Worm (Caenorhabditis elegans) whole organism, mixed stage, embryonic: ENCODE measurements around the gene M04D8.7.

Source experiments
- blmp-1 ChIP-seq: fragments of 150-350 bp; optimal IDR thresholded peaks from 2 replicates; lab custom pipeline; 2014; ENCODE audit warnings: missing biosample characterization, missing genetic modification characterization
- elt-1 ChIP-seq: sonication (generic microtip); optimal IDR thresholded peaks from 2 replicates; lab custom pipeline; 2017; ENCODE audit warnings: missing genetic modification characterization, mild to moderate bottlenecking, missing compliant biosample characterization, antibody characterized with exemption, moderate library complexity, borderline replicate concordance; ENCODE audit not compliant: insufficient read depth
- mab-5 ChIP-seq: fragments of 150-350 bp; optimal IDR thresholded peaks from 2 replicates; lab custom pipeline; 2014; ENCODE audit warnings: missing biosample characterization, missing genetic modification characterization
- nhr-76 ChIP-seq: sonication (generic microtip); optimal IDR thresholded peaks from 2 replicates; lab custom pipeline; 2017; ENCODE audit warnings: missing biosample characterization, missing genetic modification characterization
- pha-4 ChIP-seq: fragments of 150-350 bp; optimal IDR thresholded peaks from 2 replicates; lab custom pipeline; 2018; ENCODE audit warnings: missing biosample characterization, missing genetic modification reagents, missing genetic modification characterization
- snpc-4 ChIP-seq: fragments of 150-350 bp; optimal IDR thresholded peaks from 2 replicates; lab custom pipeline; 2014; ENCODE audit warnings: missing biosample characterization, missing genetic modification characterization
- sptf-1 ChIP-seq: sonication (generic microtip); optimal IDR thresholded peaks from 2 replicates; lab custom pipeline; 2017; ENCODE audit warnings: mild to moderate bottlenecking, missing genetic modification characterization, moderate library complexity, missing compliant biosample characterization
- unc-62 ChIP-seq: fragments of 150-350 bp; optimal IDR thresholded peaks from 2 replicates; lab custom pipeline; 2014; ENCODE audit warnings: missing biosample characterization, missing genetic modification reagents, missing genetic modification characterization
- ztf-11 ChIP-seq: fragments of 150-350 bp; optimal IDR thresholded peaks from 2 replicates; lab custom pipeline; 2014; ENCODE audit warnings: missing biosample characterization, missing genetic modification characterization

DNA sequence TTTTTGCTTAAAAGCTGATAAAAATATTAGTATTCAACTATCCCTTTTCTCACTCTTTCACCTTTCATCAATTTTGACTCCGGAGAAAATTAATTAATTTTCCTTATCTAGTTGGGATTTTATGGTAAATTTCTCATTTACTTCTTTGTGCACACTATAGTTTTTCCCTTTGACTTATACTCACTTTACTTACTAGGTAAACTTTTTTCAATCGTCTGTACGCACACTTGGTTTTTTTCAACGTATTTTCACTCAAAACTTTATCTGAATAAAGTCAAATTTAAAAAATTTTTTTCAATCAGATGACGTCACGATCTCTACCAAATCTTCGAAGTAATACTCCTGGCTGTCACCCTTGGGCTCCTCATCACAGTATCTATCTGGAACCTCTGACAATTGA is 25.1 kb upstream of the M04D8.7 start, which contains the start of gene C05B5.16:
- no peak for TF ChIP-seq elt-1
- TF ChIP-seq nhr-76 (tag; lab: Kevin White, UChicago): no peak
- no peak for TF ChIP-seq ztf-11 (tag; lab: Kevin White, UChicago)
- TF ChIP-seq sptf-1: no peak
- TF ChIP-seq mab-5 (tag; lab: Kevin White, UChicago): no peak
- TF ChIP-seq pha-4 (tag; lab: Kevin White, UChicago): no peak
- TF ChIP-seq unc-62 (GFP tag; lab: Kevin White, UChicago): no peak
- TF ChIP-seq blmp-1 (tag; lab: Kevin White, UChicago): no peak
- TF ChIP-seq snpc-4: no peak
